Worm (Caenorhabditis elegans) whole organism, late embryonic: ENCODE results near the gene rbf-1.

Experiments used
- C08G9.2 ChIP-seq: sonication (generic microtip); optimal IDR thresholded peaks from 2 replicates; lab custom pipeline; 2016; ENCODE audit warnings: mild to moderate bottlenecking, missing genetic modification characterization, moderate library complexity, missing compliant biosample characterization
- Y22D7AL.16 ChIP-seq: sonication (generic microtip); optimal IDR thresholded peaks from 2 replicates; lab custom pipeline; 2016; ENCODE audit warnings: missing genetic modification characterization, missing compliant biosample characterization
- ahr-1 ChIP-seq: sonication (generic microtip); optimal IDR thresholded peaks from 2 replicates; lab custom pipeline; 2016; ENCODE audit warnings: missing genetic modification characterization, missing compliant biosample characterization
- ama-1 ChIP-seq: fragments of 150-350 bp; optimal IDR thresholded peaks from 2 replicates; lab custom pipeline; 2014
- ceh-14 ChIP-seq: sonication (generic microtip); optimal IDR thresholded peaks from 2 replicates; lab custom pipeline; 2016; ENCODE audit warnings: missing genotype, missing genetic modification characterization, missing compliant biosample characterization
- ceh-22 ChIP-seq: sonication (generic microtip); optimal IDR thresholded peaks from 2 replicates; lab custom pipeline; 2017; ENCODE audit warnings: missing biosample characterization, missing genetic modification characterization
- ceh-24 ChIP-seq: sonication (generic microtip); optimal IDR thresholded peaks from 2 replicates; lab custom pipeline; 2016; ENCODE audit warnings: mild to moderate bottlenecking, missing genetic modification characterization, missing compliant biosample characterization
- ceh-34 ChIP-seq: sonication (generic microtip); optimal IDR thresholded peaks from 2 replicates; lab custom pipeline; 2016; ENCODE audit warnings: mild to moderate bottlenecking, missing genetic modification characterization, missing compliant biosample characterization
- ceh-48 ChIP-seq: sonication (generic microtip); optimal IDR thresholded peaks from 2 replicates; lab custom pipeline; 2016; ENCODE audit warnings: missing genetic modification characterization, inconsistent platforms, missing compliant biosample characterization
- ceh-6 ChIP-seq: fragments of 200-800 bp; sonication (Bioruptor generic); optimal IDR thresholded peaks from 2 replicates; lab custom pipeline; 2018; ENCODE audit warnings: mild to moderate bottlenecking, missing genetic modification characterization, missing compliant biosample characterization
- elt-4 ChIP-seq: sonication (generic microtip); optimal IDR thresholded peaks from 2 replicates; lab custom pipeline; 2016; ENCODE audit warnings: missing genetic modification characterization, missing compliant biosample characterization
- eyg-1 ChIP-seq: sonication (generic microtip); optimal IDR thresholded peaks from 2 replicates; lab custom pipeline; 2016; ENCODE audit warnings: missing genotype, missing genetic modification characterization, missing compliant biosample characterization
- fax-1 ChIP-seq: sonication (generic microtip); optimal IDR thresholded peaks from 2 replicates; lab custom pipeline; 2016; ENCODE audit warnings: missing genotype, missing genetic modification characterization, missing compliant biosample characterization
- hlh-6 ChIP-seq: sonication (generic microtip); optimal IDR thresholded peaks from 2 replicates; lab custom pipeline; 2016; ENCODE audit warnings: missing genotype, missing genetic modification characterization, missing compliant biosample characterization
- madf-2 ChIP-seq: sonication (generic microtip); optimal IDR thresholded peaks from 2 replicates; lab custom pipeline; 2017; ENCODE audit warnings: missing genetic modification characterization, missing compliant biosample characterization
- mec-3 ChIP-seq: sonication (generic microtip); optimal IDR thresholded peaks from 2 replicates; lab custom pipeline; 2016; ENCODE audit warnings: borderline replicate concordance, missing genetic modification characterization, missing compliant biosample characterization
- nfya-1 ChIP-seq: sonication (generic microtip); optimal IDR thresholded peaks from 2 replicates; lab custom pipeline; 2017; ENCODE audit warnings: missing genetic modification characterization, mild to moderate bottlenecking, missing compliant biosample characterization, antibody characterized with exemption, moderate library complexity
- npax-4 ChIP-seq: sonication (generic microtip); optimal IDR thresholded peaks from 2 replicates; lab custom pipeline; 2016; ENCODE audit warnings: missing genetic modification characterization, missing compliant biosample characterization
- odd-2 ChIP-seq: sonication (generic microtip); optimal IDR thresholded peaks from 2 replicates; lab custom pipeline; 2017; ENCODE audit warnings: antibody characterized with exemption, mild to moderate bottlenecking, missing genetic modification characterization, missing compliant biosample characterization
- pag-3 ChIP-seq: sonication (generic microtip); optimal IDR thresholded peaks from 2 replicates; lab custom pipeline; 2016; ENCODE audit warnings: missing compliant biosample characterization, missing genetic modification characterization, borderline replicate concordance
- pha-2 ChIP-seq: sonication (generic microtip); optimal IDR thresholded peaks from 2 replicates; lab custom pipeline; 2017; ENCODE audit warnings: mild to moderate bottlenecking, missing genetic modification characterization, missing compliant biosample characterization
- pqm-1 ChIP-seq: sonication (generic microtip); optimal IDR thresholded peaks from 2 replicates; lab custom pipeline; 2016; ENCODE audit warnings: missing genetic modification characterization, missing compliant biosample characterization
- ref-2 ChIP-seq: sonication (generic microtip); optimal IDR thresholded peaks from 2 replicates; lab custom pipeline; 2016; ENCODE audit warnings: missing genetic modification characterization, missing compliant biosample characterization
- rnt-1 ChIP-seq: sonication (generic microtip); optimal IDR thresholded peaks from 2 replicates; lab custom pipeline; 2016; ENCODE audit warnings: missing genetic modification characterization, missing compliant biosample characterization
- sox-2 ChIP-seq: fragments of 200-800 bp; sonication (Bioruptor generic); IDR thresholded peaks from 2 replicates; pipeline ENCODE4 v1.3.6; 2022; ENCODE audit warnings: missing genetic modification reagents, missing genetic modification characterization, missing compliant biosample characterization
- syd-9 ChIP-seq: sonication (generic microtip); optimal IDR thresholded peaks from 2 replicates; lab custom pipeline; 2016; ENCODE audit warnings: mild to moderate bottlenecking, missing genetic modification characterization, moderate library complexity, missing compliant biosample characterization
- ttx-3 ChIP-seq: sonication (generic microtip); optimal IDR thresholded peaks from 2 replicates; lab custom pipeline; 2016; ENCODE audit warnings: missing genetic modification reagents, missing genetic modification characterization, missing compliant biosample characterization
- unc-42 ChIP-seq: sonication (generic microtip); optimal IDR thresholded peaks from 2 replicates; lab custom pipeline; 2016; ENCODE audit warnings: missing genotype, missing genetic modification characterization, missing compliant biosample characterization
- unc-55 ChIP-seq: sonication (generic microtip); optimal IDR thresholded peaks from 2 replicates; lab custom pipeline; 2017; ENCODE audit warnings: missing biosample characterization, missing genetic modification reagents, missing genetic modification characterization
- unc-86 ChIP-seq: sonication (generic microtip); optimal IDR thresholded peaks from 2 replicates; lab custom pipeline; 2016; ENCODE audit warnings: missing genetic modification characterization, missing compliant biosample characterization

rbf-1 gene

DNA sequence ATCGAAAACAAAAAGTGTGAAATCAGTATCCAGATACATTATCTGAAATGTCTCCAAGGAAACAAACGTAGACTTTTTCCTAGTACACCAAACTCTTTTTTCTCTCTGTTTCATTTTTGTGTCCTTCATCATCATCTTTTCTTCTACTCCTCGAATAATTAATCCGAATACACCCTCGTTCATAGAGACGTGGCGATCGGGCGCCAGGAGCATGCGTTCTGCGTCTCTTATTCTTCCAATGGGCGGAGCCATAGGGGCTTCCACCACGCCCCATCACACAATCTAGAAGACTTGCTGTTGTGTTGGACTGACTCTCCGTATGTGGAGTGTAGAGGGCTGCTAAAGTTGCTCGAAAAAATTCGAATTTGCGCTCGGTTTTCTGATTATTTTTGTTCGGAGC is at the start of gene rbf-1:
TSS of gene rbf-1 (plus strand) at position 301 of the 400 bp plus-strand sequence.
- no peak for TF ChIP-seq pag-3 (tag; lab: Kevin White, UChicago)
- no peak for TF ChIP-seq ttx-3 (tag; lab: Kevin White, UChicago)
- no peak for TF ChIP-seq Y22D7AL.16 (tag; lab: Kevin White, UChicago)
- no peak for TF ChIP-seq unc-86 (tag; lab: Kevin White, UChicago)
- no peak for TF ChIP-seq syd-9
- TF ChIP-seq sox-2 (GFP tag; lab: Robert Waterston, UW) = no peak
- no peak for TF ChIP-seq npax-4
- no peak for TF ChIP-seq hlh-6 (tag; lab: Kevin White, UChicago)
- no peak for TF ChIP-seq ceh-34 (tag; lab: Kevin White, UChicago)
- TF ChIP-seq ahr-1 = no peak
- TF ChIP-seq fax-1 (tag; lab: Kevin White, UChicago) = no peak
- TF ChIP-seq ceh-24 (tag; lab: Kevin White, UChicago) = no peak
- TF ChIP-seq ama-1 (lab: Kevin White, UChicago) = no peak
- TF ChIP-seq odd-2 (tag; lab: Kevin White, UChicago) = no peak
- TF ChIP-seq ceh-6 (GFP tag; lab: Kevin White, UChicago) = no peak
- no peak for TF ChIP-seq elt-4 (tag; lab: Kevin White, UChicago)
- TF ChIP-seq unc-55 (GFP tag; lab: Kevin White, UChicago) = no peak
- TF ChIP-seq madf-2 (tag; lab: Kevin White, UChicago) = no peak
- no peak for TF ChIP-seq ref-2
- TF ChIP-seq ceh-48 (tag; lab: Kevin White, UChicago) = no peak
- TF ChIP-seq, all 69 proteins: peak for 0

DNA sequence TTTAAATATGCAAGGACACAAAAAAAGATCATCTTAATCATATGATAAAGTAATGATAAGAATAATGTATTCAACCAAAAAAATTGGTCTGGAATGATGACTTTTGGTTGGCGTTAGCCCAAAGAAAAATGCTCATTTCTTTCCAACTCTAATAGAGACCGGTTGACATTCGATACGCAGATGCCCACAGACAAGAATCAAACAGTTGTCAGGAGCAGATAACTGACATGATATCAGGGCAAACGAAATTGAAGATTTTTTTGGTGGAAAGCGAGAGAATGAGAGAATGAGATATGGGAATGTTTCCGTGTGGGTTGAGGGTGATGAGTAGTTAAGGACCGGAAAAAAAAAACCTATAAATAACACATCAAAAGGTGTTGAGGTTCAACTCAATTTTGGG is 36.5 kb upstream of the rbf-1 start:
- TF ChIP-seq nfya-1 (tag; lab: Kevin White, UChicago) (no peak), rnt-1 (tag; lab: Kevin White, UChicago) (no peak), pha-2 (tag; lab: Kevin White, UChicago) (no peak), pag-3 (tag; lab: Kevin White, UChicago) (no peak), ceh-14 (tag; lab: Kevin White, UChicago) (no peak)

DNA sequence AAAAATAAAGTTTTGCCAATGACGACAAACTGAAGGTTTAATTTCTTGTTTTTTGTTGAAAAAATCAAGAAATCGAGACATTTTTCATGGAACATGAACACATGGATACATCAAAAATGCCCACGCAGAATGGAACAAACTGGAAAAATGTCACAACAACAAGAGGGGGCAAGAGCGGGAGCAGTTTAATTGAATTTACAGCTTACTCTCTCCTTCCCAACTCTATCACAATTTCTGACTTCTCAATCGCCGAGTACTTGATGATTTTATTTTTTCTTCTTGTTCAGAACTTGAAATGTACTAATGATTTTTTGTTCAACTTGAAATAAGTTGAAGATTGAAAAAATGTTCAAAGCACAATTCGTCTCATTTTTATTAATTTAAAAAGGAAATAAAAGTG is 30.3 kb upstream of the rbf-1 start:
- TF ChIP-seq ceh-22 (tag; lab: Kevin White, UChicago) (no peak), unc-42 (tag; lab: Kevin White, UChicago) (peak; percentile 63)

DNA sequence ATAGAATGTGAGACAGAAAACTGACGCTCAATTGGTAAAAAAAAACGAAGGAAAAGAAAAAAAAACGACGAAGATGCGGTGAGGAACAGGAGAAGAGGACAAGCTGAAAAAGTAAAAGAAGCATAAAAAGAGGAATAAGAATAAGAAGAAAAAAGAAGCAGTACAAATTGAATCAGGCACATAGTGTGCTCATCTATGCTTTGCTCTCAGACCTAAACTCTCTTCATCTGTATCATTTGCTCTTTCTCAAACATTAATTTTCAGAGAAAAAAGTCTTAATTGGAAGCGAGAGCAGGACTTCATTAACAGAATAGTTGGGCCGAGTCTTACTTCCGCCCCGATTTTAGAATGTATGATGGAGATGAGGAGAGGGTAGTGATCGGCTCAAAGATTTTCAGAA is 28.7 kb upstream of the rbf-1 start:
- peak; percentile 91 for TF ChIP-seq unc-42 (tag; lab: Kevin White, UChicago)
- no peak for TF ChIP-seq mec-3 (tag; lab: Kevin White, UChicago)
- TF ChIP-seq C08G9.2 (tag; lab: Kevin White, UChicago) = no peak

DNA sequence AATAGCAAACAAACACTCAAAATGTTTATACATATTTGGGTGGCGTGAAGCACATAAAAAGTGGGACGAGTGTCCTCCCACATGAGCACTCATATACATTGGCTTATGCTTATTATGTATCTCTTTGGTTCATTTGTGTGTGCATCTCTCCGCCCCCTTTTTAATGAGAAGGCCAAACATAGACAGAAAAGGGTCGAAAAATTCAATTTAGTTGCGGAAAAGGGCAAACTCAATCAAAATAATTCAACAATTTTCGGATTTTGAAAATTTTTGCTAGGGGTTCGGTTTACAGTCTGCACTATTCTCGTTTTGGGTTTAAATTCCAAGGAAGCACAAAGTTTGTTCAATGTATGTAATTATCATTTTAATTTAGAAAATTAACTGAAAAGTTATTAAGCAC is 28.0 kb upstream of the rbf-1 start:
- TF ChIP-seq pag-3 (tag; lab: Kevin White, UChicago) (no peak), unc-42 (tag; lab: Kevin White, UChicago) (peak; percentile 50)
- TF ChIP-seq, all 69 proteins: peak for 1

DNA sequence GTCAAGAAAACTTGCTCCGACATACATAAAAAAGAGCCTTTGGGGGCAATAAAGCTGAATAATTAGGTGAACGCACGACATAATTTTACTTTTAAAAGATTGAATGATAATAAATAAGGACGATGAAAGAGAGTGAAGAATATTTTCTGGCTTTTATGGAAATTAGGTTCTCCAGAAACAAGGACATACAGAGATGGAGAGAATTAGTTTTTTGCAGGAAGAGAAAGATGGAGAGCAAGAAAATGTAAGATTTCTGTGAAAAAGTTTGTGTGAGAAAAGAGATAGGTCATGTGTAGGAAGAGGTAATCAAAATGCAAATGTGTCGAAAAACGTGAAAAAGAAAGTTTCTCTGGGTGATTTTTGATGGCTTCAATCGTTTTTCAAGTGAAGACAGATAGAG is 23.6 kb upstream of the rbf-1 start, which contains the start of gene pdfr-1:
TSS of gene pdfr-1 (minus strand) at position 101 of the 400 bp plus-strand sequence.
- TF ChIP-seq pha-2 (tag; lab: Kevin White, UChicago) (no peak), rnt-1 (tag; lab: Kevin White, UChicago) (no peak), ama-1 (lab: Kevin White, UChicago) (no peak), eyg-1 (tag; lab: Kevin White, UChicago) (no peak), ref-2 (no peak), elt-4 (tag; lab: Kevin White, UChicago) (no peak), odd-2 (tag; lab: Kevin White, UChicago) (no peak), pqm-1 (tag; lab: Kevin White, UChicago) (no peak), pag-3 (tag; lab: Kevin White, UChicago) (no peak)
